Fruit fly (Drosophila melanogaster): ENCODE results near the gene CG17782.

Gene CG17782

DNA sequence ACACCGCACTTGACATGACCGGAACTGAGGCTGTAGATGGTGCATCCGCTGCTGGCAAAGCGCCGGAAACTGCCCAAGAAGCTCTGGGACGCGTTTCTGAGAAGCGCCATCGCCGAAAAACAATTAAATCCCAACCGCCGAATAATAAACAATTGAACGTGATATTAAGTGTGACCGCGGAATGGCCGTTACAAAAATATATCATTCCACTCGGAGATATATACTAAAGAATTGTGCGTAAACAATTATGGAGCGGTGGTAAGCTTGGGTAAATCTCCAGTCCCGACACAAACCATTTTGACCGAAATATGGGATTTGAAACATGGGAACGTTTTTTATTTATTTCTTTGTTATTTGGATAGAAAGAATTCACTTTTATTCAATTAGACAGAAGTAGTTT lies 12.6 kb downstream of the CG17782 start, which contains the start of gene CG18528 (continued):
- TF ChIP-seq CG6813 (GFP tag; optimal IDR thresholded peaks at IDR 0.05) (no peak), repo (GFP tag; optimal IDR thresholded peaks at IDR 0.05) (no peak), klu (GFP tag; IDR thresholded peaks at IDR 0.05) (no peak), Ets97D (GFP tag; optimal IDR thresholded peaks at IDR 0.05) (peak; percentile 92), CG2875 (GFP tag; optimal IDR thresholded peaks at IDR 0.05) (no peak), knrl (GFP tag; IDR thresholded peaks at IDR 0.05; ENCODE audit: partially characterized antibody) (peak; percentile 15; the same call in 1 of the 3 replicates), CG6683 (GFP tag; optimal IDR thresholded peaks at IDR 0.05) (no peak), CG1024 (GFP tag; IDR thresholded peaks at IDR 0.05) (no peak), CG6791 (GFP tag; IDR thresholded peaks at IDR 0.05; ENCODE audit: partially characterized antibody) (no peak; the same call in 2 of the 3 replicates), CG15479 (GFP tag; optimal IDR thresholded peaks at IDR 0.05) (no peak), HHEX (GFP tag; optimal IDR thresholded peaks at IDR 0.05) (no peak), Atf6 (GFP tag; IDR thresholded peaks at IDR 0.05) (no peak), CG3407 (GFP tag; optimal IDR thresholded peaks at IDR 0.05) (no peak), CG1647 (GFP tag; optimal IDR thresholded peaks at IDR 0.05) (no peak), pzg (GFP tag; optimal IDR thresholded peaks at IDR 0.05) (peak; percentile 89), Bdp1 (GFP tag; optimal IDR thresholded peaks at IDR 0.05) (no peak), CG15601 (tag; optimal IDR thresholded peaks at IDR 0.05) (no peak), CG7556 (GFP tag; optimal IDR thresholded peaks at IDR 0.05) (no peak), sna (GFP tag; IDR thresholded peaks at IDR 0.05; ENCODE audit: partially characterized antibody) (no peak), caup (GFP tag; optimal IDR thresholded peaks at IDR 0.05; ENCODE audit: severe bottlenecking) (no peak), CG12236 (GFP tag; optimal IDR thresholded peaks at IDR 0.05) (peak; percentile 3), CG2116 (GFP tag; optimal IDR thresholded peaks at IDR 0.05) (peak; percentile 52), ash1 (GFP tag; optimal IDR thresholded peaks at IDR 0.05) (no peak), stwl (tag; optimal IDR thresholded peaks at IDR 0.05) (peak; percentile 73), CG8089 (GFP tag; optimal IDR thresholded peaks at IDR 0.05) (no peak), pho (GFP tag; optimal IDR thresholded peaks at IDR 0.05) (peak; percentile 6), Dip2 (GFP tag; IDR thresholded peaks at IDR 0.05) (no peak), dimm (GFP tag; IDR thresholded peaks at IDR 0.05) (no peak), hth (optimal IDR thresholded peaks at IDR 0.05) (no peak), amos (GFP tag; IDR thresholded peaks at IDR 0.05; ENCODE audit: partially characterized antibody) (no peak; the same call in 1 of the 2 replicates), ase (GFP tag; IDR thresholded peaks at IDR 0.05) (no peak), NC2α (GFP tag; optimal IDR thresholded peaks at IDR 0.05) (no peak), wor (GFP tag; IDR thresholded peaks at IDR 0.05) (no peak), dpn (GFP tag; optimal IDR thresholded peaks at IDR 0.05) (no peak), tup (GFP tag; optimal IDR thresholded peaks at IDR 0.05) (no peak), kni (GFP tag; optimal IDR thresholded peaks at IDR 0.05) (no peak), luna (GFP tag; optimal IDR thresholded peaks at IDR 0.05) (no peak), crc (GFP tag; optimal IDR thresholded peaks at IDR 0.05) (no peak), CG3838 (GFP tag; optimal IDR thresholded peaks at IDR 0.05) (no peak), CrebB (tag; optimal IDR thresholded peaks at IDR 0.05) (no peak), sc (optimal IDR thresholded peaks at IDR 0.05) (no peak), sc (GFP tag; optimal IDR thresholded peaks at IDR 0.05) (no peak), CG5180 (GFP tag; optimal IDR thresholded peaks at IDR 0.05) (no peak), da (GFP tag; optimal IDR thresholded peaks at IDR 0.05) (no peak), CG18599 (GFP tag; optimal IDR thresholded peaks at IDR 0.05) (no peak), ttk (GFP tag; IDR thresholded peaks at IDR 0.05) (no peak), CG11085 (GFP tag; IDR thresholded peaks at IDR 0.05) (no peak), ato (GFP tag; IDR thresholded peaks at IDR 0.05; ENCODE audit: partially characterized antibody) (no peak), salm (tag; optimal IDR thresholded peaks at IDR 0.05) (no peak), CG12155 (GFP tag; optimal IDR thresholded peaks at IDR 0.05) (no peak), NFAT (GFP tag; IDR thresholded peaks at IDR 0.05) (no peak), Dip3 (GFP tag; optimal IDR thresholded peaks at IDR 0.05) (peak; percentile 53)

All from whole organism, embryonic.